Fruit fly (Drosophila melanogaster): ENCODE data around the gene Tango14.

Gene Tango14

dm6 chr2L:1118880-1119809 lies 39.3 kb upstream of the Tango14 start (continued):
- TF ChIP-seq kah (GFP tag; optimal IDR thresholded peaks at IDR 0.05) (peak; percentile 3), CG8359 (GFP tag; optimal IDR thresholded peaks at IDR 0.05; ENCODE audit: borderline replicate concordance) (no peak), sima (GFP tag; optimal IDR thresholded peaks at IDR 0.05) (no peak), CG30431 (GFP tag; optimal IDR thresholded peaks at IDR 0.05) (peak; percentile 40), danr (GFP tag; IDR thresholded peaks at IDR 0.05) (peak; percentile 65; the same call in 1 of the 2 replicates), CG4282 (GFP tag; optimal IDR thresholded peaks at IDR 0.05) (no peak), CG14441 (GFP tag; IDR thresholded peaks at IDR 0.05) (peak; percentile 84), lola (GFP tag; optimal IDR thresholded peaks at IDR 0.05) (peak in 1 of 3 experiments; percentile 48), CG32532 (GFP tag; IDR thresholded peaks at IDR 0.05) (peak; percentile 83), CG9609 (GFP tag; optimal IDR thresholded peaks at IDR 0.05) (peak; percentile 81), rib (GFP tag; IDR thresholded peaks at IDR 0.05) (peak; percentile 96; the same call in 1 of the 2 replicates), Hey (tag; optimal IDR thresholded peaks at IDR 0.05) (peak; percentile 29), nom (GFP tag; optimal IDR thresholded peaks at IDR 0.05) (peak; percentile 26), mam (GFP tag; optimal IDR thresholded peaks at IDR 0.05) (peak; percentile 77), gsb-n (tag; optimal IDR thresholded peaks at IDR 0.05) (no peak), corto (GFP tag; optimal IDR thresholded peaks at IDR 0.05) (peak; percentile 87), CG15073 (GFP tag; optimal IDR thresholded peaks at IDR 0.05) (no peak), CG6813 (GFP tag; optimal IDR thresholded peaks at IDR 0.05) (peak; percentile 12), MESR4 (GFP tag; optimal IDR thresholded peaks at IDR 0.05) (no peak), CG12299 (tag; optimal IDR thresholded peaks at IDR 0.05) (peak; percentile 17), CG5245 (GFP tag; optimal IDR thresholded peaks at IDR 0.05) (peak; percentile 44), CG33557 (GFP tag; optimal IDR thresholded peaks at IDR 0.05) (no peak), Sry-δ (GFP tag; optimal IDR thresholded peaks at IDR 0.05) (no peak), CG12071 (GFP tag; optimal IDR thresholded peaks at IDR 0.05) (peak; percentile 15), ftz-f1 (GFP tag; optimal IDR thresholded peaks at IDR 0.05) (peak; percentile 20), Hr39 (optimal IDR thresholded peaks at IDR 0.05) (no peak), Ets97D (GFP tag; optimal IDR thresholded peaks at IDR 0.05) (peak; percentile 44), CG7745 (tag; optimal IDR thresholded peaks at IDR 0.05) (no peak), CG4707 (GFP tag; optimal IDR thresholded peaks at IDR 0.05) (no peak), wek (GFP tag; optimal IDR thresholded peaks at IDR 0.05) (no peak), Bgb (GFP tag; IDR thresholded peaks at IDR 0.05; ENCODE audit: partially characterized antibody) (peak; percentile 67), CG7928 (GFP tag; optimal IDR thresholded peaks at IDR 0.05) (no peak), Oli (tag; optimal IDR thresholded peaks at IDR 0.05) (peak; percentile 64), Asciz (GFP tag; optimal IDR thresholded peaks at IDR 0.05) (peak; percentile 57), gro (GFP tag; optimal IDR thresholded peaks at IDR 0.05) (peak; percentile 83), gce (GFP tag; IDR thresholded peaks at IDR 0.05) (no peak), pita (GFP tag; optimal IDR thresholded peaks at IDR 0.05) (no peak), CG2129 (GFP tag; IDR thresholded peaks at IDR 0.05; ENCODE audit: partially characterized antibody) (no peak), CG15601 (tag; optimal IDR thresholded peaks at IDR 0.05) (no peak), CG14860 (GFP tag; IDR thresholded peaks at IDR 0.05; ENCODE audit: partially characterized antibody) (no peak), CrebB (tag; optimal IDR thresholded peaks at IDR 0.05) (peak; percentile 16), sim (GFP tag; IDR thresholded peaks at IDR 0.05) (no peak), pan (optimal IDR thresholded peaks at IDR 0.05) (peak in 1 of 2 experiments; percentile 55), pan (GFP tag; optimal IDR thresholded peaks at IDR 0.05 in 1 of 2, IDR thresholded peaks at IDR 0.05 in 1 of 2) (peak in 1 of 2 experiments; percentile 67), CG15479 (GFP tag; optimal IDR thresholded peaks at IDR 0.05) (peak; percentile 78), pb (GFP tag; optimal IDR thresholded peaks at IDR 0.05) (no peak), ind (GFP tag; optimal IDR thresholded peaks at IDR 0.05) (peak; percentile 71), dmrt99B (tag; optimal IDR thresholded peaks at IDR 0.05) (peak; percentile 70)
